Worm (Caenorhabditis elegans) whole organism, L2 larva: ENCODE data around the gene soap-1.

Experiments used
- C34F6.9 ChIP-seq: fragments of 150-350 bp; optimal IDR thresholded peaks from 2 replicates; lab custom pipeline; 2014; ENCODE audit warnings: missing biosample characterization, missing genetic modification characterization
- F13H6.1 ChIP-seq: sonication (generic microtip); optimal IDR thresholded peaks from 2 replicates; lab custom pipeline; 2016; ENCODE audit warnings: missing genetic modification characterization, missing compliant biosample characterization
- alr-1 ChIP-seq: fragments of 150-350 bp; optimal IDR thresholded peaks from 2 replicates; lab custom pipeline; 2014; ENCODE audit warnings: missing biosample characterization, missing genetic modification characterization
- aly-2 ChIP-seq: fragments of 150-350 bp; optimal IDR thresholded peaks from 2 replicates; lab custom pipeline; 2014; ENCODE audit warnings: missing biosample characterization, missing genetic modification characterization
- ama-1 ChIP-seq: fragments of 150-350 bp; optimal IDR thresholded peaks from 2 replicates; lab custom pipeline; 2018; ENCODE audit warnings: inconsistent platforms
- blmp-1 ChIP-seq: sonication (generic microtip); optimal IDR thresholded peaks from 2 replicates; lab custom pipeline; 2017; ENCODE audit warnings: missing genetic modification characterization, mild to moderate bottlenecking, missing compliant biosample characterization, antibody characterized with exemption, moderate library complexity; ENCODE audit not compliant: insufficient read depth
- ceh-82 ChIP-seq: fragments of 150-350 bp; optimal IDR thresholded peaks from 2 replicates; lab custom pipeline; 2014; ENCODE audit warnings: missing biosample characterization, missing genetic modification characterization
- elt-1 ChIP-seq: fragments of 150-350 bp; optimal IDR thresholded peaks from 2 replicates; lab custom pipeline; 2014; ENCODE audit warnings: missing biosample characterization, missing genetic modification characterization
- elt-3 ChIP-seq: sonication (generic microtip); optimal IDR thresholded peaks from 2 replicates; lab custom pipeline; 2017; ENCODE audit warnings: missing biosample characterization, missing genetic modification characterization
- fos-1 ChIP-seq: fragments of 150-350 bp; optimal IDR thresholded peaks from 2 replicates; lab custom pipeline; 2014; ENCODE audit warnings: missing biosample characterization, missing genetic modification characterization
- gmeb-1 ChIP-seq: fragments of 150-350 bp; optimal IDR thresholded peaks from 2 replicates; lab custom pipeline; 2014; ENCODE audit warnings: missing biosample characterization, missing genetic modification characterization
- mab-5 ChIP-seq: fragments of 150-350 bp; optimal IDR thresholded peaks from 2 replicates; lab custom pipeline; 2014; ENCODE audit warnings: missing biosample characterization, missing genetic modification characterization
- mbf-1 ChIP-seq: sonication (generic microtip); optimal IDR thresholded peaks from 2 replicates; lab custom pipeline; 2017; ENCODE audit warnings: missing biosample characterization, missing genetic modification characterization
- mdl-1 ChIP-seq, 2 experiments: fragments of 150-350 bp in 1 of 2; sonication (generic microtip) in 1 of 2; optimal IDR thresholded peaks; 2 replicates each; lab custom pipeline; 2017; ENCODE audit warnings: missing biosample characterization in 2 of 2, missing genetic modification characterization in 2 of 2
- nhr-10 ChIP-seq: sonication (generic microtip); optimal IDR thresholded peaks from 2 replicates; lab custom pipeline; 2017; ENCODE audit warnings: missing biosample characterization, missing genetic modification characterization
- nhr-21 ChIP-seq: fragments of 150-350 bp; optimal IDR thresholded peaks from 2 replicates; lab custom pipeline; 2014; ENCODE audit warnings: missing biosample characterization, missing genetic modification characterization
- nhr-23 ChIP-seq: fragments of 150-350 bp; optimal IDR thresholded peaks from 2 replicates; lab custom pipeline; 2014; ENCODE audit warnings: missing biosample characterization, missing genetic modification reagents, missing genetic modification characterization
- nhr-237 ChIP-seq: fragments of 150-350 bp; optimal IDR thresholded peaks from 2 replicates; lab custom pipeline; 2014; ENCODE audit warnings: missing biosample characterization, missing genetic modification characterization
- nhr-25 ChIP-seq: fragments of 150-350 bp; sonication (generic microtip); optimal IDR thresholded peaks from 3 replicates; lab custom pipeline; 2014; ENCODE audit warnings: missing biosample characterization, missing genetic modification characterization
- nhr-77 ChIP-seq: fragments of 150-350 bp; optimal IDR thresholded peaks from 2 replicates; lab custom pipeline; 2014; ENCODE audit warnings: missing biosample characterization, missing genetic modification characterization
- sem-4 ChIP-seq: fragments of 150-350 bp; optimal IDR thresholded peaks from 2 replicates; lab custom pipeline; 2014; ENCODE audit warnings: missing biosample characterization, missing genetic modification reagents, missing genetic modification characterization
- sma-9 ChIP-seq, 2 experiments: fragments of 150-350 bp in 1 of 2; sonication (generic microtip) in 1 of 2; optimal IDR thresholded peaks; 2 replicates each; lab custom pipeline; 2014 to 2016; ENCODE audit warnings: missing genetic modification characterization in 2 of 2, mild to moderate bottlenecking in 1 of 2, missing biosample characterization in 1 of 2, missing compliant biosample characterization in 1 of 2, missing genetic modification reagents in 1 of 2, moderate library complexity in 1 of 2
- snpc-4 ChIP-seq: fragments of 150-350 bp; optimal IDR thresholded peaks from 2 replicates; lab custom pipeline; 2014; ENCODE audit warnings: missing biosample characterization, missing genetic modification characterization
- unc-39 ChIP-seq: fragments of 150-350 bp; optimal IDR thresholded peaks from 2 replicates; lab custom pipeline; 2014; ENCODE audit warnings: missing biosample characterization, missing genetic modification characterization
- unc-55 ChIP-seq: fragments of 150-350 bp; sonication (generic microtip); optimal IDR thresholded peaks from 3 replicates; lab custom pipeline; 2014; ENCODE audit warnings: missing biosample characterization, missing genetic modification reagents, missing genetic modification characterization
- unc-62 ChIP-seq: fragments of 150-350 bp; optimal IDR thresholded peaks from 2 replicates; lab custom pipeline; 2014; ENCODE audit warnings: missing biosample characterization, missing genetic modification reagents, missing genetic modification characterization
- zag-1 ChIP-seq: fragments of 150-350 bp; optimal IDR thresholded peaks from 2 replicates; lab custom pipeline; 2014; ENCODE audit warnings: missing biosample characterization, missing genetic modification characterization
- ztf-11 ChIP-seq: sonication (generic microtip); optimal IDR thresholded peaks from 2 replicates; lab custom pipeline; 2017; ENCODE audit warnings: missing biosample characterization, missing genetic modification characterization
- ztf-4 ChIP-seq: fragments of 150-350 bp; optimal IDR thresholded peaks from 2 replicates; lab custom pipeline; 2014; ENCODE audit warnings: missing biosample characterization, missing genetic modification characterization

Gene soap-1

ce11 chrV:7214802-7215201, at the start of gene soap-1:
soap-1 (minus strand) TSS chrV:7214902.
- TF ChIP-seq elt-3 (tag; lab: Kevin White, UChicago) (no peak), F13H6.1 (tag; lab: Kevin White, UChicago) (no peak), blmp-1 (no peak), nhr-25 (no peak), gmeb-1 (tag; lab: Kevin White, UChicago) (no peak), unc-62 (GFP tag; lab: Kevin White, UChicago) (no peak), nhr-237 (tag; lab: Kevin White, UChicago) (no peak), ztf-11 (tag; lab: Kevin White, UChicago) (no peak), C34F6.9 (no peak), mbf-1 (tag; lab: Kevin White, UChicago) (no peak)

- TF ChIP-seq nhr-77 (tag; lab: Kevin White, UChicago) (no peak), nhr-237 (tag; lab: Kevin White, UChicago) (no peak), ztf-4 (tag; lab: Kevin White, UChicago) (no peak), snpc-4 (tag; lab: Kevin White, UChicago) (no peak), zag-1 (tag; lab: Kevin White, UChicago) (no peak), sem-4 (no peak), aly-2 (no peak), ztf-11 (tag; lab: Kevin White, UChicago) (no peak)
- TF ChIP-seq, all 48 proteins: peak for 0
Measured at ce11 chrV:7264042-7264441, 49.3 kb upstream of the soap-1 start, which contains the start of gene C13A2.9. C13A2.9 (minus strand) TSS chrV:7264142.

- TF ChIP-seq snpc-4 (tag; lab: Kevin White, UChicago), result no peak
- no peak for TF ChIP-seq unc-39 (tag; lab: Kevin White, UChicago)
- no peak for TF ChIP-seq unc-55 (GFP tag; lab: Kevin White, UChicago)
- no peak for TF ChIP-seq alr-1 (tag; lab: Kevin White, UChicago)
- no peak for TF ChIP-seq mab-5 (tag; lab: Kevin White, UChicago)
Measured at ce11 chrV:7258965-7259364, 44.3 kb upstream of the soap-1 start, which contains the start of gene C13A2.12. C13A2.12 (plus strand) TSS chrV:7259265.

- TF ChIP-seq elt-3 (tag; lab: Kevin White, UChicago), result no peak
- no peak for TF ChIP-seq nhr-10 (tag; lab: Kevin White, UChicago)
- no peak for TF ChIP-seq mdl-1 (tag; optimal IDR thresholded peaks at IDR 0.05; lab: Kevin White, UChicago)
- no peak for TF ChIP-seq alr-1 (tag; lab: Kevin White, UChicago)
- no peak for TF ChIP-seq aly-2
- no peak for TF ChIP-seq nhr-23 (tag; lab: Kevin White, UChicago)
- no peak for TF ChIP-seq ama-1 (lab: Kevin White, UChicago)
- TF ChIP-seq ceh-82 (tag; lab: Kevin White, UChicago), result no peak
- TF ChIP-seq, all 48 proteins: peak for 0
Measured at ce11 chrV:7255095-7255494, 40.4 kb upstream of the soap-1 start, which contains the start of gene C05C8.8. C05C8.8 (minus strand) TSS chrV:7255195.

- TF ChIP-seq nhr-25, result peak; percentile 20
- TF ChIP-seq sma-9 (GFP tag; optimal IDR thresholded peaks at IDR 0.05; lab: Kevin White, UChicago), result peak; percentile 25
- TF ChIP-seq sma-9 (tag; optimal IDR thresholded peaks at IDR 0.05; lab: Kevin White, UChicago), result no peak
- TF ChIP-seq mab-5 (tag; lab: Kevin White, UChicago), result no peak
Measured at ce11 chrV:7248227-7248953, 33.7 kb upstream of the soap-1 start.

ce11 chrV:7246951-7247350, 32.2 kb upstream of the soap-1 start, which contains the start of gene C05C8.7:
C05C8.7 (minus strand) TSS chrV:7247050.
- TF ChIP-seq mab-5 (tag; lab: Kevin White, UChicago) (no peak), unc-39 (tag; lab: Kevin White, UChicago) (no peak), nhr-77 (tag; lab: Kevin White, UChicago) (no peak), F13H6.1 (tag; lab: Kevin White, UChicago) (no peak), mdl-1 (tag; optimal IDR thresholded peaks at IDR 0.05; lab: Kevin White, UChicago) (no peak), unc-62 (GFP tag; lab: Kevin White, UChicago) (no peak), nhr-21 (tag; lab: Kevin White, UChicago) (no peak), fos-1 (tag; lab: Kevin White, UChicago) (no peak), elt-1 (no peak), nhr-10 (tag; lab: Kevin White, UChicago) (no peak), sma-9 (GFP tag; optimal IDR thresholded peaks at IDR 0.05; lab: Kevin White, UChicago) (no peak), sma-9 (tag; optimal IDR thresholded peaks at IDR 0.05; lab: Kevin White, UChicago) (no peak), aly-2 (no peak)
